Worm (Caenorhabditis elegans) whole organism, L3 larva: ENCODE data around the gene rgs-10.
"Not testable (repeated sequence)": the region's sequence is repeated elsewhere in the genome, so short reads cannot be mapped to it uniquely, and the experiment has no call there.

Experiments
- aly-2 ChIP-seq: fragments of 150-350 bp; optimal IDR thresholded peaks from 2 replicates; lab custom pipeline; 2014; ENCODE audit warnings: missing biosample characterization, missing genetic modification characterization
- ama-1 ChIP-seq: fragments of 150-350 bp; optimal IDR thresholded peaks from 2 replicates; lab custom pipeline; 2018
- ceh-16 ChIP-seq: sonication (generic microtip); optimal IDR thresholded peaks from 2 replicates; lab custom pipeline; 2017; ENCODE audit warnings: missing biosample characterization, missing genetic modification characterization
- ceh-82 ChIP-seq: fragments of 150-350 bp; optimal IDR thresholded peaks from 2 replicates; lab custom pipeline; 2014; ENCODE audit warnings: missing biosample characterization, missing genetic modification characterization
- ceh-9 ChIP-seq: sonication (generic microtip); optimal IDR thresholded peaks from 2 replicates; lab custom pipeline; 2018; ENCODE audit warnings: missing biosample characterization, missing genetic modification characterization
- egl-27 ChIP-seq: sonication (generic microtip); optimal IDR thresholded peaks from 4 replicates; lab custom pipeline; 2017; ENCODE audit warnings: missing biosample characterization, missing genetic modification reagents, missing genetic modification characterization
- egl-5 ChIP-seq: fragments of 150-350 bp; optimal IDR thresholded peaks from 2 replicates; lab custom pipeline; 2017; ENCODE audit warnings: missing biosample characterization, missing genetic modification reagents, missing genetic modification characterization, inconsistent platforms
- elt-1 ChIP-seq: fragments of 150-350 bp; optimal IDR thresholded peaks from 2 replicates; lab custom pipeline; 2014; ENCODE audit warnings: missing biosample characterization, missing genetic modification characterization
- eor-1 ChIP-seq, 2 experiments: fragments of 150-350 bp; optimal IDR thresholded peaks; 2 replicates each; lab custom pipeline; 2014 to 2018; ENCODE audit warnings: missing biosample characterization in 2 of 2, missing genetic modification characterization in 2 of 2
- fkh-10 ChIP-seq: sonication (generic microtip); optimal IDR thresholded peaks from 2 replicates; lab custom pipeline; 2017; ENCODE audit warnings: missing biosample characterization, missing genetic modification reagents, missing genetic modification characterization
- fkh-2 ChIP-seq: fragments of 150-350 bp; optimal IDR thresholded peaks from 2 replicates; lab custom pipeline; 2014; ENCODE audit warnings: missing biosample characterization, missing genetic modification reagents, missing genetic modification characterization
- fos-1 ChIP-seq: fragments of 150-350 bp; optimal IDR thresholded peaks from 2 replicates; lab custom pipeline; 2014; ENCODE audit warnings: missing biosample characterization, missing genetic modification characterization
- jun-1 ChIP-seq: fragments of 150-350 bp; optimal IDR thresholded peaks from 2 replicates; lab custom pipeline; 2014; ENCODE audit warnings: missing biosample characterization, missing genetic modification reagents, missing genetic modification characterization
- lin-15B ChIP-seq: fragments of 150-350 bp; optimal IDR thresholded peaks from 2 replicates; lab custom pipeline; 2014; ENCODE audit warnings: missing biosample characterization, missing genetic modification characterization
- lin-39 ChIP-seq: fragments of 150-350 bp; optimal IDR thresholded peaks from 2 replicates; lab custom pipeline; 2018; ENCODE audit warnings: missing biosample characterization, missing genetic modification reagents, missing genetic modification characterization
- lsy-12 ChIP-seq: sonication (generic microtip); optimal IDR thresholded peaks from 2 replicates; lab custom pipeline; 2016; ENCODE audit warnings: mild to moderate bottlenecking, missing genetic modification characterization, missing compliant biosample characterization
- mml-1 ChIP-seq: fragments of 150-350 bp; sonication (generic microtip); optimal IDR thresholded peaks from 3 replicates; lab custom pipeline; 2014; ENCODE audit warnings: missing biosample characterization, missing genetic modification characterization
- nfya-1 ChIP-seq: sonication (generic microtip); optimal IDR thresholded peaks from 2 replicates; lab custom pipeline; 2017; ENCODE audit warnings: missing genetic modification characterization, mild to moderate bottlenecking, missing compliant biosample characterization, antibody characterized with exemption, moderate library complexity; ENCODE audit not compliant: insufficient read depth
- nhr-11 ChIP-seq: fragments of 150-350 bp; optimal IDR thresholded peaks from 2 replicates; lab custom pipeline; 2014; ENCODE audit warnings: missing biosample characterization, missing genetic modification characterization
- nhr-12 ChIP-seq: fragments of 150-350 bp; optimal IDR thresholded peaks from 2 replicates; lab custom pipeline; 2014; ENCODE audit warnings: missing biosample characterization, missing genetic modification characterization
- nhr-237 ChIP-seq: fragments of 150-350 bp; optimal IDR thresholded peaks from 2 replicates; lab custom pipeline; 2014; ENCODE audit warnings: missing biosample characterization, missing genetic modification characterization
- nhr-28 ChIP-seq: fragments of 150-350 bp; optimal IDR thresholded peaks from 2 replicates; lab custom pipeline; 2014; ENCODE audit warnings: missing biosample characterization, missing genetic modification characterization
- nhr-43 ChIP-seq: sonication (generic microtip); optimal IDR thresholded peaks from 2 replicates; lab custom pipeline; 2016; ENCODE audit warnings: mild to moderate bottlenecking, missing genetic modification characterization, missing compliant biosample characterization; ENCODE audit not compliant: poor library complexity, severe bottlenecking
- nhr-67 ChIP-seq: fragments of 150-350 bp; optimal IDR thresholded peaks from 2 replicates; lab custom pipeline; 2014; ENCODE audit warnings: missing biosample characterization, missing genetic modification characterization
- nhr-77 ChIP-seq: fragments of 150-350 bp; optimal IDR thresholded peaks from 2 replicates; lab custom pipeline; 2014; ENCODE audit warnings: missing biosample characterization, missing genetic modification characterization
- pqm-1 ChIP-seq: fragments of 150-350 bp; optimal IDR thresholded peaks from 2 replicates; lab custom pipeline; 2017; ENCODE audit warnings: missing biosample characterization, missing genetic modification characterization, inconsistent platforms
- skn-1 ChIP-seq: fragments of 150-350 bp; optimal IDR thresholded peaks from 2 replicates; lab custom pipeline; 2014; ENCODE audit warnings: missing biosample characterization, missing genetic modification characterization
- snpc-4 ChIP-seq: fragments of 150-350 bp; optimal IDR thresholded peaks from 2 replicates; lab custom pipeline; 2014; ENCODE audit warnings: missing biosample characterization, missing genetic modification characterization
- tbx-2 ChIP-seq: sonication (generic microtip); optimal IDR thresholded peaks from 2 replicates; lab custom pipeline; 2016; ENCODE audit warnings: mild to moderate bottlenecking, missing genetic modification characterization, missing compliant biosample characterization
- unc-39 ChIP-seq: sonication (generic microtip); optimal IDR thresholded peaks from 4 replicates; lab custom pipeline; 2017; ENCODE audit warnings: missing biosample characterization, missing genetic modification characterization
- zag-1 ChIP-seq: fragments of 150-350 bp; optimal IDR thresholded peaks from 2 replicates; lab custom pipeline; 2014; ENCODE audit warnings: missing biosample characterization, missing genetic modification characterization

The rgs-10 gene

DNA sequence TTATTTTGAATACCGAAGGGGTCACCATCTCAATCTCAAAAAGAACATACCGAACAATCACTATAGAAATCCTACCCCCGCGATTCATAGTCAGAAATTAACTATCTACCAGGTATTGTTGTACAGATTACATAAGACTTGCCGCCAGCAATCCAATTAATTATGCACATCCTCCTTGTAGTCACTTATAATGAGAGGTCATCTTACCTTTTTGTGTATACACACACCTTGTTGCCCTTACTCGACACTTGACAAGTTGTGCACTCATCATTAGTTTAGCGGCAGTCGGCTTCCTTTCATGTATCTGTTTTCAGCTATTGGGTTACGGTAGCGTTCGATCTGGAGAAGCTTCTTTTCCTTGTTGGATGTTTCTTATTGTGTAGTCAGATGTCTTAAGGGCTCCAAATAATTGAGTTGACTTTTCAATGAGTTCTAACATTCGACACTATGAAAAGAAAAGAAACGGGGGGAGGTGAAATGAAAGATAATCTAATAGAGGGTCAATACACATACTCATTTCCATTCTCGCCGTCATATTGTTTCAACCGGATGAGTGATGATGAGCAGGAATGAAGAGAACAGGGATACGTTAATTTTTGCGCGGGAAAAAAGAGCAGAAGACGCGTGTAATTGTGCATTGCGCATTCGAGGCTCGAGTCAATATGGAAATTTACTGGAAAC, 3.0 kb upstream of the rgs-10 start:
- TF ChIP-seq elt-1 (no peak), nhr-12 (no peak), fos-1 (tag; lab: Kevin White, UChicago) (no peak), egl-27 (tag; lab: Kevin White, UChicago) (no peak), skn-1 (tag; lab: Kevin White, UChicago) (no peak), nhr-77 (tag; lab: Kevin White, UChicago) (no peak), snpc-4 (tag; lab: Kevin White, UChicago) (no peak)

DNA sequence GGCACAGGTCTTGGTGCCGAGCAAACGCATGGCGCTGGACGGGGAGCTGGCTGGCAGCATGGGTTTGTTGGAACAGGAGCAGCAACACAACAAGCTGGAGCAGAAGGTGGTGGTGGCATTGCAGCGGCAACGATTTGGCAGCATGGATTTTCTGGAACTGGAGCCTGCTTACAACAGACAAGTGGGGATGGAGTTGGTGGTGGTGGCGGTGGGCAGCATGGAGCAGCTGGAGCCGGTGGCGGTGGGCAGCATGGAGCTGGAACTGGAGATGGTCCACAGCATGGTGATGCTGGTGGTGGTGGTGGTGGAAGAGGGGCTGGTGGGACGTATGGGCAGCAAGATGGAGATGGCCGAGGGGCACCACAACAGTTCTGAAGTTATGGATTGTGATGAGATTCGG, 1.7 kb upstream of the rgs-10 start:
- TF ChIP-seq ceh-16 (tag; lab: Kevin White, UChicago) = no peak
- no peak for TF ChIP-seq elt-1
- no peak for TF ChIP-seq snpc-4 (tag; lab: Kevin White, UChicago)
- TF ChIP-seq nhr-12 = no peak
- TF ChIP-seq nhr-77 (tag; lab: Kevin White, UChicago) = no peak
- no peak for TF ChIP-seq eor-1 (tag; optimal IDR thresholded peaks at IDR 0.05; lab: Kevin White, UChicago)
- TF ChIP-seq aly-2 (tag; lab: Kevin White, UChicago) = no peak
- TF ChIP-seq ama-1 (lab: Kevin White, UChicago) = no peak
- no peak for TF ChIP-seq mml-1 (tag; lab: Kevin White, UChicago)
- TF ChIP-seq pqm-1 = no peak
- TF ChIP-seq jun-1 (tag; lab: Kevin White, UChicago) = no peak
- no peak for TF ChIP-seq nfya-1 (tag; lab: Kevin White, UChicago)
- no peak for TF ChIP-seq nhr-43 (tag; lab: Kevin White, UChicago)

DNA sequence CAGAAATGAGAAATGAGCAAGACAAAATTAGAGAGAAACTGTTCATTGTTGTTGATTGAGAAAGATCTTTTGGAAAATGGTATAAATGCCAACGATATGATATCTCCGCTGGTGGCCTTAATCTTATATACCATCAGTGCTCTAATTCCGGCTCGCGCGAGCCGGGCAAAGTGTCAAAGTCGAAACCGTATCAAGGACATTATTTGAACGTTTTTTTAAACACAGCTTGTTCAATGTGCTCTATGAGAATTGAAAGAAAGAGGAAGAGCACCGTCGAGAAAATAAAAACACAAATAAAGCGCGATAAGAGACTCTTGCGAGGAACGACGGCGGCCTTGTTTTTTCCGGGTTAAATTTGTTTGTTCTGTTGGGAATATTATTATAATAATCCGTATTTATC, 1.1 kb upstream of the rgs-10 start, which contains the start of gene idpp-3:
TSS of gene idpp-3 (minus strand) at position 101 of the 400 bp plus-strand sequence.
- TF ChIP-seq egl-5 (tag; lab: Kevin White, UChicago) = no peak
- TF ChIP-seq nhr-12 = no peak
- no peak for TF ChIP-seq nhr-237 (tag; lab: Kevin White, UChicago)
- no peak for TF ChIP-seq skn-1 (tag; lab: Kevin White, UChicago)
- TF ChIP-seq tbx-2 = no peak

DNA sequence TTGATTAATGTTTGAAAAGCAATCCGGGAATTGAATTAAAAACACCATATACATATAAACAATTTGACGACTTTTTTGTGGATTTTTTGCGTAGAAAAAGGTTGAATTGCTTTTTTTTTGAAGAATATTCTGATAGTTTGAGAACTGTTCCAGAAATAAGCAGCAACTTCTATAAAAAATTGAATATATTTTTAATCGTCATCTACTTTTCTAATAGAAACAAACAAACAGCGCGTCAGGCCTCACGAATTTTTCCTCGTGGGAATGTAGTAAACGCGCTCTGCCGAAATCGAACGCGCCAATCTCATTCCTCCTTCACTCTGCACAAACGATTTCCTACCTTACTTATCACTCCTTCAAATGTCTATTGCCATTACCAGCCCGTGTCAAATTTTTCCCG, 1.7 kb downstream of the rgs-10 start, which contains the start of gene rgs-11:
TSS of gene rgs-11 (plus strand) at position 301 of the 400 bp plus-strand sequence.
- no peak for TF ChIP-seq nhr-28 (tag; lab: Kevin White, UChicago)
- no peak for TF ChIP-seq nhr-67 (tag; lab: Kevin White, UChicago)
- no peak for TF ChIP-seq nhr-77 (tag; lab: Kevin White, UChicago)
- TF ChIP-seq skn-1 (tag; lab: Kevin White, UChicago) = no peak
- TF ChIP-seq elt-1 = no peak
- no peak for TF ChIP-seq lin-15B (tag; lab: Kevin White, UChicago)
- TF ChIP-seq zag-1 (tag; lab: Kevin White, UChicago) = no peak
- TF ChIP-seq lsy-12 (tag; lab: Kevin White, UChicago) = no peak
- TF ChIP-seq ceh-9 (tag; lab: Kevin White, UChicago) = no peak
- no peak for TF ChIP-seq ceh-82 (tag; lab: Kevin White, UChicago)
- TF ChIP-seq nhr-12 = no peak
- TF ChIP-seq nhr-11 (tag; lab: Kevin White, UChicago) = no peak
- TF ChIP-seq unc-39 (tag; lab: Kevin White, UChicago) = no peak

DNA sequence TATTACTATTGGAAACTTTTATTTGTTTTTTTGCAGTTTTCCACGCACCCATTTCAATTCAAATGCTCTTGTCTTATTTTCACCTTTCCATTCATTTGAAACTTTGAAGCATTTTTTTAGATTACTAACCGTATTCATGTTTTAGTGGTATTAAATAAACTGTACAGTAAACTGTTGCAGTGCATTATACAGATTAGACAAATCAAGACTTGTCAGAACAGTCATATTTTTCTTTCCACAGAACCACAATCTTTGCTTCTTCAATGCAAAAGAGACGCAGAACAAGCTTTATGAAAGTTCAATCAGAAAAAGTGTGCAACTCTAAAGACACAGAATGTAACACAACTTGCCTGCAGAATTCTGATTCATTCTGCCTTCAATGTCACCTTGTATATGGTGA, 3.2 kb downstream of the rgs-10 start, which contains the start of gene F45B8.5:
TSS of gene F45B8.5 (plus strand) at position 301 of the 400 bp plus-strand sequence.
- TF ChIP-seq lin-39 (tag; lab: Kevin White, UChicago) (no peak), skn-1 (tag; lab: Kevin White, UChicago) (no peak), nfya-1 (tag; lab: Kevin White, UChicago) (no peak), nhr-67 (tag; lab: Kevin White, UChicago) (no peak), zag-1 (tag; lab: Kevin White, UChicago) (no peak), ceh-16 (tag; lab: Kevin White, UChicago) (no peak), fkh-10 (GFP tag; lab: Kevin White, UChicago) (no peak)

DNA sequence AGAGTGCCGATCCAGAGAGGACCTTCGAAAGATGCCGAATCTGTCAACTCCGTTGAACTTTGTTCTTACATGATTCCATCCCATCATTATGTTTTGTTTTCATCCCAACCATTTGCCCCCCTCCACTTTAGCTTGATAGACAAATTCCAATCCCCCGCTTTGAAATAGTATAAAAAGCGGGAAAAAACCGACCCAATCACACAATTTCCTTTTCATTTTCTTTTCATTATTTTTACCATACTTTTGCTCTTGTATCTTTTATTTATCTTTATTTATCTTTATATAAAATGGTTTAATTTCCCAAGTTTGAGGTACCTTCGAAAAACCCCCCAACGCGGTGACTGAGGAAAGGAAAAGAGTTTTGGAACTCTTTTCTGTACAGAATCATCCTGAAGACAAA, 4.0 kb downstream of the rgs-10 start, which contains the start of gene F20D1.22:
TSS of gene F20D1.22 (plus strand) at position 301 of the 400 bp plus-strand sequence.
- TF ChIP-seq lin-15B (tag; lab: Kevin White, UChicago); fkh-2 (tag; lab: Kevin White, UChicago); pqm-1: not testable (repeated sequence)
